Fruit fly (Drosophila melanogaster) whole organism, adult: Measurements from ENCODE around the gene Jhbp13.

Source experiments
- CG12768 ChIP-seq: fragments of 200-800 bp; sonication (Bioruptor generic); optimal IDR thresholded peaks from 2 replicates; lab custom pipeline; 2017; ENCODE audit warnings: missing biosample characterization, missing genetic modification characterization, mild to moderate bottlenecking, moderate library complexity, missing genetic modification reagents
- CG1620 ChIP-seq: fragments of 200-800 bp; sonication (Bioruptor generic); optimal IDR thresholded peaks from 2 replicates; lab custom pipeline; 2016; ENCODE audit warnings: missing biosample characterization, missing genetic modification characterization
- CG33017 ChIP-seq: fragments of 200-800 bp; sonication (Bioruptor generic); optimal IDR thresholded peaks from 2 replicates; lab custom pipeline; 2018; ENCODE audit warnings: missing biosample characterization, mild to moderate bottlenecking, missing genetic modification characterization, moderate library complexity
- CG7045 ChIP-seq: fragments of 200-800 bp; sonication (Bioruptor generic); optimal IDR thresholded peaks from 2 replicates; lab custom pipeline; 2017; ENCODE audit warnings: missing biosample characterization, mild to moderate bottlenecking, missing genetic modification characterization
- CG7101 ChIP-seq: fragments of 200-800 bp; sonication (Bioruptor generic); optimal IDR thresholded peaks from 2 replicates; lab custom pipeline; 2018; ENCODE audit warnings: missing biosample characterization, mild to moderate bottlenecking, missing genetic modification characterization, moderate library complexity
- Crg-1 ChIP-seq: fragments of 200-800 bp; sonication (Bioruptor generic); optimal IDR thresholded peaks from 2 replicates; lab custom pipeline; 2016; ENCODE audit warnings: missing biosample characterization, missing genetic modification characterization
- Mnt ChIP-seq: fragments of 200-800 bp; sonication (Bioruptor generic); optimal IDR thresholded peaks from 2 replicates; lab custom pipeline; 2016; ENCODE audit warnings: missing biosample characterization, mild to moderate bottlenecking, missing genetic modification characterization
- bab1 ChIP-seq: fragments of 200-800 bp; sonication (Bioruptor generic); optimal IDR thresholded peaks from 3 replicates; lab custom pipeline; 2019; ENCODE audit warnings: missing biosample characterization, mild to moderate bottlenecking, missing genetic modification characterization, moderate library complexity
- cic ChIP-seq: fragments of 200-800 bp; sonication (Bioruptor generic); optimal IDR thresholded peaks from 2 replicates; lab custom pipeline; 2017; ENCODE audit warnings: missing biosample characterization, mild to moderate bottlenecking, missing genetic modification characterization, moderate library complexity
- cnc ChIP-seq, 2 experiments: fragments of >200 bp; optimal IDR thresholded peaks; 2 replicates each; lab custom pipeline; 2017
- kay ChIP-seq: fragments of 200-800 bp; sonication (Bioruptor generic); peaks from one replicate; lab custom pipeline; 2016; ENCODE audit warnings: missing biosample characterization, missing genetic modification characterization, borderline replicate concordance
- pad ChIP-seq: fragments of 200-800 bp; sonication (Bioruptor generic); optimal IDR thresholded peaks from 3 replicates; lab custom pipeline; 2017; ENCODE audit warnings: missing biosample characterization, missing genetic modification characterization, mild to moderate bottlenecking, moderate library complexity, missing genetic modification reagents

- TF ChIP-seq cnc (optimal IDR thresholded peaks at IDR 0.05; lab: Kevin White, UChicago) = no peak
- no peak for TF ChIP-seq bab1 (GFP tag; lab: Kevin White, UChicago)
- TF ChIP-seq kay (GFP tag; lab: Kevin White, UChicago) = no peak
- TF ChIP-seq cic = no peak
- TF ChIP-seq CG7045 (GFP tag; lab: Kevin White, UChicago) = no peak
- no peak for TF ChIP-seq Mnt
- TF ChIP-seq CG33017 (tag; lab: Kevin White, UChicago) = no peak
- TF ChIP-seq CG7101 (tag; lab: Kevin White, UChicago) = no peak
- TF ChIP-seq CG12768 (GFP tag; lab: Kevin White, UChicago) = no peak
- TF ChIP-seq CG1620 (GFP tag; lab: Kevin White, UChicago) = no peak
- TF ChIP-seq pad = no peak
- no peak for TF ChIP-seq Crg-1 (GFP tag; lab: Kevin White, UChicago)
These were observed 4.9 kb upstream of the Jhbp13 start, which contains the start of gene Mabi for dm6 chr2L:13234610-13235489.
